In genomic region chrIII:8656957-8657356, ce11 we compare ENCODE assay signal across 6 worm cellular contexts.
TF ChIP-seq lines count a peak whose summit lies in the region.

No protein-coding gene starts in this region.

TF ChIP-seq in whole organism, L1 larva, 84 proteins besides CTCF, POLR2A, EP300 and RAD21 (continues in another document):
- peak; percentile 41 for TF ChIP-seq jun-1 (tag; optimal IDR thresholded peaks at IDR 0.05; lab: Kevin White, UChicago)
- TF ChIP-seq aha-1 (tag; optimal IDR thresholded peaks at IDR 0.05; lab: Kevin White, UChicago), result no peak
- TF ChIP-seq nhr-90 (tag; optimal IDR thresholded peaks at IDR 0.05; lab: Kevin White, UChicago; ENCODE audit: poor library complexity), result peak; percentile 27
- peak; percentile 35 for TF ChIP-seq lin-14 (GFP tag; optimal IDR thresholded peaks at IDR 0.05; lab: Kevin White, UChicago)
- TF ChIP-seq mdl-1 (tag; optimal IDR thresholded peaks at IDR 0.05; lab: Kevin White, UChicago), result peak in 1 of 2 experiments; percentile 23
- peak in 1 of 2 experiments; percentile 46 for TF ChIP-seq lin-35 (GFP tag; optimal IDR thresholded peaks at IDR 0.05; lab: Kevin White, UChicago)
- TF ChIP-seq nhr-85 (tag; lab: Kevin White, UChicago), result peak; percentile 23
- TF ChIP-seq unc-30 (tag; optimal IDR thresholded peaks at IDR 0.05; lab: Kevin White, UChicago), result no peak
- TF ChIP-seq efl-1 (optimal IDR thresholded peaks at IDR 0.05; lab: Kevin White, UChicago), result no peak
- TF ChIP-seq efl-1 (GFP tag; optimal IDR thresholded peaks at IDR 0.05 in 1 of 2; lab: Kevin White, UChicago), result peak in 1 of 2 experiments; percentile 24
- peak; percentile 92 for TF ChIP-seq elt-2 (tag; optimal IDR thresholded peaks at IDR 0.05; lab: Kevin White, UChicago)
- TF ChIP-seq nhr-20 (tag; optimal IDR thresholded peaks at IDR 0.05; lab: Kevin White, UChicago), result peak; percentile 34
- peak in 2 of 6 experiments; percentile 26 to 81 for TF ChIP-seq elt-3 (tag; optimal IDR thresholded peaks at IDR 0.05; lab: Kevin White, UChicago)
- peak; percentile 78 for TF ChIP-seq tlp-1 (tag; optimal IDR thresholded peaks at IDR 0.05; lab: Kevin White, UChicago)
- TF ChIP-seq nhr-71 (tag; optimal IDR thresholded peaks at IDR 0.05; lab: Kevin White, UChicago), result peak; percentile 38

TF ChIP-seq in whole organism, L2 larva, 48 proteins besides CTCF, POLR2A, EP300 and RAD21 (continues in another document):
- TF ChIP-seq R02D3.7 (tag; optimal IDR thresholded peaks at IDR 0.05; lab: Kevin White, UChicago), result no peak
- no peak for TF ChIP-seq Y55F3AM.14 (GFP tag; optimal IDR thresholded peaks at IDR 0.05; lab: Kevin White, UChicago)
- no peak for TF ChIP-seq nhr-23 (tag; optimal IDR thresholded peaks at IDR 0.05; lab: Kevin White, UChicago)
- TF ChIP-seq gmeb-1 (tag; optimal IDR thresholded peaks at IDR 0.05; lab: Kevin White, UChicago), result peak; percentile 55
- no peak for TF ChIP-seq dmd-4 (tag; optimal IDR thresholded peaks at IDR 0.05; lab: Kevin White, UChicago)
- no peak for TF ChIP-seq nhr-129 (tag; optimal IDR thresholded peaks at IDR 0.05; lab: Kevin White, UChicago)
- peak; percentile 60 for TF ChIP-seq skn-1 (tag; optimal IDR thresholded peaks at IDR 0.05; lab: Kevin White, UChicago)
- TF ChIP-seq snpc-4 (tag; optimal IDR thresholded peaks at IDR 0.05; lab: Kevin White, UChicago), result no peak
- TF ChIP-seq lin-13 (GFP tag; optimal IDR thresholded peaks at IDR 0.05; lab: Kevin White, UChicago), result no peak
- no peak for TF ChIP-seq ama-1 (optimal IDR thresholded peaks at IDR 0.05; lab: Kevin White, UChicago)
- TF ChIP-seq lin-39 (tag; optimal IDR thresholded peaks at IDR 0.05; lab: Kevin White, UChicago), result no peak
- no peak for TF ChIP-seq mbf-1 (tag; optimal IDR thresholded peaks at IDR 0.05; lab: Kevin White, UChicago)
- no peak for TF ChIP-seq elt-3 (tag; optimal IDR thresholded peaks at IDR 0.05; lab: Kevin White, UChicago)
- TF ChIP-seq elt-1 (tag; optimal IDR thresholded peaks at IDR 0.05; lab: Kevin White, UChicago), result no peak
- peak in 1 of 2 experiments; percentile 8 for TF ChIP-seq lsy-2 (tag; optimal IDR thresholded peaks at IDR 0.05; lab: Kevin White, UChicago)
- no peak for TF ChIP-seq nhr-237 (tag; optimal IDR thresholded peaks at IDR 0.05; lab: Kevin White, UChicago)

TF ChIP-seq in whole organism, L3 larva, 47 proteins besides CTCF, POLR2A, EP300 and RAD21 (continues in another document):
- TF ChIP-seq nhr-23 (tag; optimal IDR thresholded peaks at IDR 0.05; lab: Kevin White, UChicago) (no peak), unc-62 (GFP tag; optimal IDR thresholded peaks at IDR 0.05; lab: Kevin White, UChicago) (no peak), sea-2 (GFP tag; optimal IDR thresholded peaks at IDR 0.05; lab: Kevin White, UChicago) (no peak), mml-1 (tag; optimal IDR thresholded peaks at IDR 0.05; lab: Kevin White, UChicago) (no peak), lsy-12 (tag; optimal IDR thresholded peaks at IDR 0.05; lab: Kevin White, UChicago) (no peak), nhr-12 (tag; optimal IDR thresholded peaks at IDR 0.05; lab: Kevin White, UChicago) (no peak), elt-2 (tag; optimal IDR thresholded peaks at IDR 0.05; lab: Kevin White, UChicago) (peak; percentile 98), jun-1 (tag; optimal IDR thresholded peaks at IDR 0.05; lab: Kevin White, UChicago) (peak; percentile 75), nfya-1 (tag; optimal IDR thresholded peaks at IDR 0.05; lab: Kevin White, UChicago; ENCODE audit: insufficient read depth) (no peak), eor-1 (tag; optimal IDR thresholded peaks at IDR 0.05; lab: Kevin White, UChicago) (no peak), daf-12 (tag; optimal IDR thresholded peaks at IDR 0.05; lab: Kevin White, UChicago) (no peak), aly-2 (tag; optimal IDR thresholded peaks at IDR 0.05; lab: Kevin White, UChicago) (no peak), nhr-28 (tag; optimal IDR thresholded peaks at IDR 0.05; lab: Kevin White, UChicago) (no peak), ama-1 (optimal IDR thresholded peaks at IDR 0.05; lab: Kevin White, UChicago) (no peak), pha-4 (tag; optimal IDR thresholded peaks at IDR 0.05; lab: Kevin White, UChicago) (peak; percentile 70), nhr-43 (tag; optimal IDR thresholded peaks at IDR 0.05; lab: Kevin White, UChicago; ENCODE audit: poor library complexity, severe bottlenecking) (no peak), hmg-11 (tag; optimal IDR thresholded peaks at IDR 0.05; lab: Kevin White, UChicago) (no peak)

TF ChIP-seq in whole organism, L4 larva, 104 proteins besides CTCF, POLR2A, EP300 and RAD21 (continues in another document):
- TF ChIP-seq mxl-2 (GFP tag; conservative IDR thresholded peaks at IDR 0.05; lab: Robert Waterston, UW) (peak; percentile 87), F10B5.3 (tag; optimal IDR thresholded peaks at IDR 0.05; lab: Kevin White, UChicago) (no peak), F37D6.2 (tag; optimal IDR thresholded peaks at IDR 0.05; lab: Kevin White, UChicago) (no peak), skn-1 (tag; optimal IDR thresholded peaks at IDR 0.05; lab: Kevin White, UChicago) (no peak), aha-1 (tag; lab: Kevin White, UChicago) (peak; percentile 76), Y48G9A.11 (GFP tag; IDR thresholded peaks at IDR 0.05; lab: Robert Waterston, UW) (no peak), hlh-11 (tag; optimal IDR thresholded peaks at IDR 0.05; lab: Kevin White, UChicago) (peak; percentile 87), Y75B8A.6 (GFP tag; IDR thresholded peaks at IDR 0.05; lab: Robert Waterston, UW) (no peak), dve-1 (tag; optimal IDR thresholded peaks at IDR 0.05; lab: Kevin White, UChicago; ENCODE audit: insufficient read depth) (peak; percentile 94), F44E2.7 (GFP tag; IDR thresholded peaks at IDR 0.05; lab: Robert Waterston, UW) (no peak), egl-27 (tag; optimal IDR thresholded peaks at IDR 0.05; lab: Kevin White, UChicago) (no peak), nhr-77 (tag; optimal IDR thresholded peaks at IDR 0.05; lab: Kevin White, UChicago) (peak; percentile 65), ztf-11 (tag; optimal IDR thresholded peaks at IDR 0.05; lab: Kevin White, UChicago) (no peak), mdl-1 (tag; optimal IDR thresholded peaks at IDR 0.05; lab: Kevin White, UChicago) (peak in 1 of 2 experiments; percentile 64), daf-19 (GFP tag; conservative IDR thresholded peaks at IDR 0.05; lab: Robert Waterston, UW) (no peak), ces-1 (GFP tag; optimal IDR thresholded peaks at IDR 0.05; lab: Kevin White, UChicago) (no peak), nhr-10 (tag; optimal IDR thresholded peaks at IDR 0.05; lab: Kevin White, UChicago) (no peak), R02D3.7 (tag; optimal IDR thresholded peaks at IDR 0.05; lab: Kevin White, UChicago) (no peak)

TF ChIP-seq in whole organism, late embryonic, 69 proteins besides CTCF, POLR2A, EP300 and RAD21:
- TF ChIP-seq pax-1 (tag; optimal IDR thresholded peaks at IDR 0.05; lab: Kevin White, UChicago) (no peak), elt-2 (tag; optimal IDR thresholded peaks at IDR 0.05; lab: Kevin White, UChicago) (peak; percentile 81)

TF ChIP-seq in whole organism, young adult, 124 proteins besides CTCF, POLR2A, EP300 and RAD21:
- TF ChIP-seq ccch-3 (GFP tag; optimal IDR thresholded peaks at IDR 0.05; lab: Kevin White, UChicago), result no peak
- TF ChIP-seq tbx-9 (tag; optimal IDR thresholded peaks at IDR 0.05; lab: Kevin White, UChicago; ENCODE audit: borderline replicate concordance), result no peak
- TF ChIP-seq lag-1 (GFP tag; IDR thresholded peaks at IDR 0.05; lab: Robert Waterston, UW), result no peak
- no peak for TF ChIP-seq ets-4 (GFP tag; optimal IDR thresholded peaks at IDR 0.05; lab: Kevin White, UChicago)
- no peak for TF ChIP-seq C06A6.2 (GFP tag; conservative IDR thresholded peaks at IDR 0.05; lab: Robert Waterston, UW)
- peak; percentile 10 for TF ChIP-seq lin-40 (tag; optimal IDR thresholded peaks at IDR 0.05; lab: Kevin White, UChicago)
- TF ChIP-seq let-607 (tag; optimal IDR thresholded peaks at IDR 0.05; lab: Kevin White, UChicago), result peak in 1 of 2 experiments; percentile 20
- no peak for TF ChIP-seq hmg-20 (GFP tag; IDR thresholded peaks at IDR 0.05; lab: Robert Waterston, UW)
- no peak for TF ChIP-seq lsy-27 (tag; optimal IDR thresholded peaks at IDR 0.05; lab: Kevin White, UChicago; ENCODE audit: borderline replicate concordance, insufficient read depth)
- no peak for TF ChIP-seq cebp-1 (GFP tag; IDR thresholded peaks at IDR 0.05; lab: Robert Waterston, UW)
- peak; percentile 21 for TF ChIP-seq cebp-1 (tag; optimal IDR thresholded peaks at IDR 0.05; lab: Kevin White, UChicago)
- peak; percentile 76 for TF ChIP-seq nhr-80 (tag; optimal IDR thresholded peaks at IDR 0.05; lab: Kevin White, UChicago)
- peak; percentile 47 for TF ChIP-seq tbp1 (GFP tag; optimal IDR thresholded peaks at IDR 0.05; lab: Kevin White, UChicago)
- TF ChIP-seq egrh-3 (GFP tag; IDR thresholded peaks at IDR 0.05; lab: Robert Waterston, UW), result no peak
- TF ChIP-seq F10E7.11 (tag; optimal IDR thresholded peaks at IDR 0.05; lab: Kevin White, UChicago), result no peak
- no peak for TF ChIP-seq B0261.1 (tag; optimal IDR thresholded peaks at IDR 0.05; lab: Kevin White, UChicago)
